Worm (Caenorhabditis elegans): Measurements from ENCODE around the gene T07F8.1.

The T07F8.1 gene

ce11 chrII:7119525-7119924 lies 28.7 kb upstream of the T07F8.1 start:
- TF ChIP-seq egl-27 (tag; optimal IDR thresholded peaks at IDR 0.05) (no peak), ceh-63 (GFP tag; optimal IDR thresholded peaks at IDR 0.05) (no peak), tlp-1 (tag; optimal IDR thresholded peaks at IDR 0.05) (no peak), ceh-88 (GFP tag; IDR thresholded peaks at IDR 0.05) (no peak), mdl-1 (tag; optimal IDR thresholded peaks at IDR 0.05) (no peak), ets-5 (GFP tag; IDR thresholded peaks at IDR 0.05) (no peak), nhr-90 (tag; optimal IDR thresholded peaks at IDR 0.05; ENCODE audit: poor library complexity) (no peak), hlh-4 (tag; optimal IDR thresholded peaks at IDR 0.05) (no peak), hlh-17 (GFP tag; optimal IDR thresholded peaks at IDR 0.05; ENCODE audit: borderline replicate concordance) (no peak), lir-3 (tag; optimal IDR thresholded peaks at IDR 0.05; ENCODE audit: poor library complexity) (no peak), tbx-2 (tag; optimal IDR thresholded peaks at IDR 0.05) (no peak), grh-1 (GFP tag; IDR thresholded peaks at IDR 0.05) (no peak)

DNA sequence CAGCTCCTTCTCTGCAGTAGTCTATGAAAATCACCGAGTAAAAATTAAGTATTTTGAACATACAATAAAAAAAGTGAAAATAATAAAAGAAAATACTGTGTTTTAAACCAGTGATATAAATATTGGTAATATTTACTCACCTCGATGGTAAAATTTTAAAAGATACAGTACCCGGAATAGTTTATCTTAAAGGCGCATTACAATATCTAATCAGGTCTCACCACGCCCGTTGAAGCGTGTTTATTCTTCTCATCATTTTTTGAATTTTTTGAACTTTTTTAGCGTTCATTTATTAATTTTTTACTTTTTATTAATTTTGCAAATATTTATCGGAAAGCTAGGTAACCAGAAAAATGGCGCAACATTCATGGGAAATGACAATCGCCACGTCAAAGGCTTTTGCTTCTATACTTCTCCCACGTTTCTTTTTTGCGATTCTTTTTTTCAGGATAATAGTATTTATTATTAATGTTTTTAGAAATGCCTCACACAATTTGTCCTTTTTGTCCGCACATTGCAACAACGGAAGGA lies 26.4 kb upstream of the T07F8.1 start, which contains the start of gene F10E7.2:
Gene F10E7.2 (plus strand): TSS at position 481 of the 531 bp plus-strand sequence.
- TF ChIP-seq mab-9 (GFP tag; IDR thresholded peaks at IDR 0.05), result no peak
- TF ChIP-seq egl-13 (tag; optimal IDR thresholded peaks at IDR 0.05), result no peak
- no peak for TF ChIP-seq tbx-2 (tag; optimal IDR thresholded peaks at IDR 0.05)
- no peak for TF ChIP-seq unc-86 (tag; optimal IDR thresholded peaks at IDR 0.05)

- TF ChIP-seq nhr-47 (tag; optimal IDR thresholded peaks at IDR 0.05) (peak; percentile 55), nhr-77 (tag; optimal IDR thresholded peaks at IDR 0.05) (no peak), xbp-1 (tag; optimal IDR thresholded peaks at IDR 0.05) (no peak), irx-1 (tag; optimal IDR thresholded peaks at IDR 0.05) (no peak), egl-13 (tag; optimal IDR thresholded peaks at IDR 0.05) (peak; percentile 38), elt-2 (tag; optimal IDR thresholded peaks at IDR 0.05) (no peak), pag-3 (tag; optimal IDR thresholded peaks at IDR 0.05; ENCODE audit: borderline replicate concordance, insufficient read depth) (no peak), alr-1 (tag; optimal IDR thresholded peaks at IDR 0.05; ENCODE audit: borderline replicate concordance) (no peak), sox-4 (tag; optimal IDR thresholded peaks at IDR 0.05) (no peak), ceh-82 (tag; optimal IDR thresholded peaks at IDR 0.05) (peak in 1 of 3 experiments; percentile 11), nhr-28 (tag; optimal IDR thresholded peaks at IDR 0.05) (no peak), F16B12.6 (tag; optimal IDR thresholded peaks at IDR 0.05) (no peak), lin-14 (GFP tag; optimal IDR thresholded peaks at IDR 0.05) (no peak), ceh-88 (GFP tag; IDR thresholded peaks at IDR 0.05) (no peak), mef-2 (tag; optimal IDR thresholded peaks at IDR 0.05) (no peak), Y116A8C.19 (tag; optimal IDR thresholded peaks at IDR 0.05; ENCODE audit: borderline replicate concordance) (no peak), tlp-1 (tag; optimal IDR thresholded peaks at IDR 0.05) (no peak), dpl-1 (GFP tag; optimal IDR thresholded peaks at IDR 0.05) (peak in 1 of 3 experiments; percentile 15), tbx-2 (tag; optimal IDR thresholded peaks at IDR 0.05) (no peak), ceh-90 (tag; optimal IDR thresholded peaks at IDR 0.05) (no peak), nhr-19 (GFP tag; conservative IDR thresholded peaks at IDR 0.05) (peak; percentile 24; the same call in 1 of the 2 replicates), ceh-63 (GFP tag; optimal IDR thresholded peaks at IDR 0.05) (no peak), ces-1 (GFP tag; optimal IDR thresholded peaks at IDR 0.05) (no peak), efl-1 (optimal IDR thresholded peaks at IDR 0.05) (peak in 1 of 2 experiments; percentile 6), efl-1 (GFP tag; optimal IDR thresholded peaks at IDR 0.05 in 1 of 2) (peak in 1 of 2 experiments; percentile 82), nhr-237 (tag; optimal IDR thresholded peaks at IDR 0.05) (no peak), nhr-76 (tag; optimal IDR thresholded peaks at IDR 0.05) (no peak), hlh-17 (GFP tag; optimal IDR thresholded peaks at IDR 0.05; ENCODE audit: borderline replicate concordance) (no peak), snu-23 (GFP tag; optimal IDR thresholded peaks at IDR 0.05) (no peak), unc-130 (tag; optimal IDR thresholded peaks at IDR 0.05) (no peak), nhr-85 (tag) (peak; percentile 40), unc-98 (GFP tag; IDR thresholded peaks at IDR 0.05) (no peak), swsn-7 (tag; optimal IDR thresholded peaks at IDR 0.05) (peak; percentile 16), grh-1 (GFP tag; IDR thresholded peaks at IDR 0.05) (no peak), C34B4.2 (tag; optimal IDR thresholded peaks at IDR 0.05) (no peak), efl-3 (GFP tag; optimal IDR thresholded peaks at IDR 0.05) (no peak), lin-13 (GFP tag; optimal IDR thresholded peaks at IDR 0.05) (no peak), lir-3 (tag; optimal IDR thresholded peaks at IDR 0.05; ENCODE audit: poor library complexity) (no peak)
These were observed 25.4 kb upstream of the T07F8.1 start, which contains the start of gene F10E7.11 for ce11 chrII:7122661-7123418. Gene F10E7.11 (minus strand): TSS chrII:7122892.

Data from whole organism, L1 larva.